Worm (Caenorhabditis elegans): ENCODE measurements around the gene tps-1.

tps-1 gene

ce11 chrX:17471703-17472102 lies 2.6 kb downstream of the tps-1 start:
- TF ChIP-seq aly-1 (tag; optimal IDR thresholded peaks at IDR 0.05) (no peak), hnd-1 (tag; optimal IDR thresholded peaks at IDR 0.05) (no peak), hmbx-1 (tag; optimal IDR thresholded peaks at IDR 0.05) (no peak), tbx-11 (GFP tag; IDR thresholded peaks at IDR 0.05) (no peak)

DNA sequence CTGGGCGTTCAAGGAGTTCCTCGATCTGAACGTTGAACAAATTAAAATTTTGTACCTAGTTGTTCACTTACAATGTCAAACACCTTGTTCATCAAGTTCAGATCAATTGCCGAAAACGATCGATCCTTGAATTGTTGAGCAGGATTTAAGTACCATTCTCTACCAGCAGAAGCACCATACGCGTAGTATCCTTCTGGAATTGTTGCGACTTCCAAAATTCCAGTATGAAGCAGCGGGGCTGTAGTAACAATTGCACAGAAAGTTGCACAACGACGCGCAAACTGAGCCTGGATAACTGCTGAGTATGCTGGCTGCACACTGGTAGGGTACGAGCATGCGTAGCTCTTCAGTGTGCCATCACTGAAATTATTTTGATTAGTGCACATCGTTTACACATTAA lies 5.9 kb downstream of the tps-1 start:
- no peak for TF ChIP-seq sea-1 (GFP tag; conservative IDR thresholded peaks at IDR 0.05)
- no peak for TF ChIP-seq hmbx-1 (tag; optimal IDR thresholded peaks at IDR 0.05)

ce11 chrX:17466615-17467014 lies 7.7 kb downstream of the tps-1 start, which contains the start of gene ZK54.3:
TSS of gene ZK54.3 (minus strand) at chrX:17467005.
- TF ChIP-seq B0310.2 (tag; optimal IDR thresholded peaks at IDR 0.05) (no peak), ama-1 (optimal IDR thresholded peaks at IDR 0.05) (no peak), hmbx-1 (tag; optimal IDR thresholded peaks at IDR 0.05) (no peak), scrt-1 (GFP tag; IDR thresholded peaks at IDR 0.05) (no peak), flt-1 (GFP tag; IDR thresholded peaks at IDR 0.05) (no peak), pes-1 (GFP tag; IDR thresholded peaks at IDR 0.05) (no peak), ets-7 (tag; optimal IDR thresholded peaks at IDR 0.05) (no peak), tbx-37 (GFP tag; conservative IDR thresholded peaks at IDR 0.05) (no peak)

DNA sequence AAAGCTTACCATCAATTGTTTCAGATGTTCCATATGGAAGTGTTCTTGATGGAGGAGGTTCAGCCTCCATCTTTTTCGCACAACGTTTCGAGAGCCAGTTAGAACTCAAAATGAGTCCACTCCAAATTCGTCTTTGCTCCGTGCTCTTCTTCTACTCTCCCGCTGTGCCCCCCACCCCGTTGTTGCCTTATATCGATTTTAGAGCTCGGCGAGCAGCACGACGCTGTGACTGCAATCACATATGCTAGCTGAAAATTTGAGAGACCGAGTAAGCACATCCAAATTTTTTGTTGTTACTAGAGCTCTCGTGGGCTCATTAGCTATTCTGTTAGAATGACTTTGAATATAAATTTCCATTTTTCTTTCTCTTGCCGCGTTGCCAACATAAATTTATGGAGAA lies 9.5 kb downstream of the tps-1 start, which contains the start of gene slc-17.1:
TSS of gene slc-17.1 (minus strand) at position 101 of the 400 bp plus-strand sequence.
- no peak for TF ChIP-seq hmg-4 (GFP tag; optimal IDR thresholded peaks at IDR 0.05)
- no peak for TF ChIP-seq hnd-1 (tag; optimal IDR thresholded peaks at IDR 0.05)
- no peak for TF ChIP-seq tra-4 (tag; optimal IDR thresholded peaks at IDR 0.05)
- no peak for TF ChIP-seq sea-1 (GFP tag; conservative IDR thresholded peaks at IDR 0.05)
- TF ChIP-seq flt-1 (GFP tag; IDR thresholded peaks at IDR 0.05) = no peak
- TF ChIP-seq aly-1 (tag; optimal IDR thresholded peaks at IDR 0.05) = no peak
- no peak for TF ChIP-seq B0310.2 (tag; optimal IDR thresholded peaks at IDR 0.05)
- no peak for TF ChIP-seq hmbx-1 (tag; optimal IDR thresholded peaks at IDR 0.05)
- TF ChIP-seq ceh-13 (GFP tag; optimal IDR thresholded peaks at IDR 0.05) = no peak
- TF ChIP-seq tbx-11 (GFP tag; IDR thresholded peaks at IDR 0.05) = no peak
- TF ChIP-seq tbx-37 (GFP tag; conservative IDR thresholded peaks at IDR 0.05) = no peak
- no peak for TF ChIP-seq ceh-36 (tag; optimal IDR thresholded peaks at IDR 0.05)
- TF ChIP-seq ets-7 (tag; optimal IDR thresholded peaks at IDR 0.05) = no peak

DNA sequence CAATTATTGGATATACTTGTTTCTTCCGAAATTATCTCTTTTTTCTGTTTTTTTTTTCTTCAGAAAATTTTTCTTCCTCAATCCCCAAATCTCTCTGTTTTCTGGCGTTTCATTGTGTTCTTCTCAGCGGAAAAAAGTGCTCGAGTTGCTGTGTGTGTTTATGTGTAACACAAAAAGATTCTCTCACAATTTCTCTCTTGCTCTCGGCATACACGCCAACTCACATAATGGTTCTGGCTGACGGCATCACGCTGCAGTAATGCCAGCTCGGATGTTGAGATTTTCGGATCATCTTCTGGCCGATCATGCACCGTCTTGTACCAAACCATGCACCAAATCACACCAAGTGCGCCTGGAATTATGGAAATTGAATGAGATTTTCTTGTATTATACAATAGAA lies 12.4 kb downstream of the tps-1 start:
- TF ChIP-seq aly-1 (tag; optimal IDR thresholded peaks at IDR 0.05) (no peak), hmbx-1 (tag; optimal IDR thresholded peaks at IDR 0.05) (no peak), hnd-1 (tag; optimal IDR thresholded peaks at IDR 0.05) (no peak)

DNA sequence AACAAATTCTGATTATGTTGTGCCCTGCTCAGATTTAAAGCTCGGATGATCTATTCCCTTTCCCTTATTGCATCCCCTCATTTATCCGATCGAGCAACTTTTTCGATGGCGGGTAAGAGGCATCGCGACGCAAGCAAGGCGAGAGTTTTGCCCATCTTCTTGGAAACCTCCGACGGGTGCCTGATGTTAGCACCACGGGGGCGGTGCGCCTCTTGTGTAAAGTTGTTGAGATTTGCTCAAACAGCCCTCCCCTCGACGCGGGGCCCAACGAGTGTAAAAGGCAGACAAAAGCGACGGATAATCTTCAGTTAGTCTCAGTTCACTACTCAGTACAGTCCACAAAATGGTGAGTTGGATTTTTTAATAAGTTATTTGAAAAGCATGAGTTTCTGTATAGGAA lies 15.4 kb downstream of the tps-1 start, which contains the start of gene mlc-1:
TSS of gene mlc-1 (plus strand) at position 324 of the 400 bp plus-strand sequence.
- TF ChIP-seq ceh-36 (tag; optimal IDR thresholded peaks at IDR 0.05) (no peak), pes-1 (GFP tag; IDR thresholded peaks at IDR 0.05) (no peak), hmbx-1 (tag; optimal IDR thresholded peaks at IDR 0.05) (no peak), flt-1 (GFP tag; IDR thresholded peaks at IDR 0.05) (no peak), hmg-4 (GFP tag; optimal IDR thresholded peaks at IDR 0.05) (no peak), ama-1 (optimal IDR thresholded peaks at IDR 0.05) (no peak), sea-1 (GFP tag; conservative IDR thresholded peaks at IDR 0.05) (no peak), aly-1 (tag; optimal IDR thresholded peaks at IDR 0.05) (no peak), tbx-37 (GFP tag; conservative IDR thresholded peaks at IDR 0.05) (no peak), ceh-13 (GFP tag; optimal IDR thresholded peaks at IDR 0.05) (no peak)

- TF ChIP-seq tra-4 (tag; optimal IDR thresholded peaks at IDR 0.05) (no peak), hmbx-1 (tag; optimal IDR thresholded peaks at IDR 0.05) (no peak), hmg-4 (GFP tag; optimal IDR thresholded peaks at IDR 0.05) (peak; percentile 7), pes-1 (GFP tag; IDR thresholded peaks at IDR 0.05) (no peak), aly-1 (tag; optimal IDR thresholded peaks at IDR 0.05) (peak; percentile 56)
Observed at ce11 chrX:17456536-17457165, 17.7 kb downstream of the tps-1 start, which contains the start of gene mlc-2. TSS of gene mlc-2 (minus strand) at chrX:17456586.

- no peak for TF ChIP-seq sea-1 (GFP tag; conservative IDR thresholded peaks at IDR 0.05)
- TF ChIP-seq aly-1 (tag; optimal IDR thresholded peaks at IDR 0.05) = no peak
- peak; percentile 39 for TF ChIP-seq hmg-4 (GFP tag; optimal IDR thresholded peaks at IDR 0.05)
- no peak for TF ChIP-seq ceh-36 (tag; optimal IDR thresholded peaks at IDR 0.05)
- TF ChIP-seq scrt-1 (GFP tag; IDR thresholded peaks at IDR 0.05) = 0 out of 2 replicates have a peak, but pooled peaks have one; percentile 33
- TF ChIP-seq F13C5.2 (tag; optimal IDR thresholded peaks at IDR 0.05) = no peak
- TF ChIP-seq ets-7 (tag; optimal IDR thresholded peaks at IDR 0.05) = no peak
- TF ChIP-seq tra-4 (tag; optimal IDR thresholded peaks at IDR 0.05) = no peak
- TF ChIP-seq tbx-37 (GFP tag; conservative IDR thresholded peaks at IDR 0.05) = no peak
- no peak for TF ChIP-seq ama-1 (optimal IDR thresholded peaks at IDR 0.05)
- no peak for TF ChIP-seq ceh-13 (GFP tag; optimal IDR thresholded peaks at IDR 0.05)
- no peak for TF ChIP-seq flt-1 (GFP tag; IDR thresholded peaks at IDR 0.05)
- no peak for TF ChIP-seq tbx-11 (GFP tag; IDR thresholded peaks at IDR 0.05)
- no peak for TF ChIP-seq hnd-1 (tag; optimal IDR thresholded peaks at IDR 0.05)
- no peak for TF ChIP-seq hmbx-1 (tag; optimal IDR thresholded peaks at IDR 0.05)
Observed at ce11 chrX:17451410-17451809, 22.9 kb downstream of the tps-1 start, which contains the start of gene C36E6.2. TSS of gene C36E6.2 (plus strand) at chrX:17451670.

DNA sequence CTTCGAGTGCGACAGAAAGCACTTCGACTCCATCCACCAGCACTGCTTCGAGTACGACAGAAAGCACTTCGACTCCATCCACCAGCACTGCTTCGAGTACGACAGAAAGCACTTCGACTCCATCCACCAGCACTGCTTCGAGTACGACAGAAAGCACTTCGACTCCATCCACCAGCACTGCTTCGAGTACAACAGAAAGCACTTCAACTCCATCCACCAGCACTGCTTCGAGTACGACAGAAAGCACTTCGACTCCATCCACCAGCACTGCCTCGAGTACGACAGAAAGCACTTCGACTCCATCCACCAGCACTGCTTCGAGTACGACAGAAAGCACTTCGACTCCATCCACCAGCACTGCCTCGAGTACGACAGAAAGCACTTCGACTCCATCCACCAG lies 27.1 kb downstream of the tps-1 start:
- 0 out of 2 replicates have a peak, but pooled peaks have one; percentile 19 for TF ChIP-seq flt-1 (GFP tag; IDR thresholded peaks at IDR 0.05)
